Worm (Caenorhabditis elegans) whole organism, L4 larva: ENCODE measurements around the gene vit-5.

Experiments
- F10B5.3 ChIP-seq: sonication (generic microtip); optimal IDR thresholded peaks from 2 replicates; lab custom pipeline; 2016; ENCODE audit warnings: mild to moderate bottlenecking, missing genetic modification characterization, missing compliant biosample characterization
- F37D6.2 ChIP-seq: sonication (generic microtip); optimal IDR thresholded peaks from 2 replicates; lab custom pipeline; 2016; ENCODE audit warnings: mild to moderate bottlenecking, missing genetic modification characterization, missing compliant biosample characterization
- Y48G9A.11 ChIP-seq: fragments of 200-800 bp; sonication (Bioruptor generic); IDR thresholded peaks from 2 replicates; pipeline ENCODE4 v1.3.6; 2022; ENCODE audit warnings: missing genetic modification reagents, missing genetic modification characterization, missing compliant biosample characterization
- aly-2 ChIP-seq: sonication (generic microtip); optimal IDR thresholded peaks from 2 replicates; lab custom pipeline; 2018; ENCODE audit warnings: missing biosample characterization, missing genetic modification characterization
- ceh-28 ChIP-seq: fragments of 150-350 bp; optimal IDR thresholded peaks from 2 replicates; lab custom pipeline; 2014; ENCODE audit warnings: missing biosample characterization, missing genetic modification reagents, missing genetic modification characterization
- daf-12 ChIP-seq: fragments of 150-350 bp; optimal IDR thresholded peaks from 2 replicates; lab custom pipeline; 2014; ENCODE audit warnings: missing biosample characterization, missing genetic modification reagents, missing genetic modification characterization
- daf-16 ChIP-seq, 3 experiments: sonication (generic microtip); optimal IDR thresholded peaks; 2 replicates each; lab custom pipeline; 2016 to 2017; ENCODE audit warnings: missing genetic modification characterization in 3 of 3, missing genetic modification reagents in 3 of 3, mild to moderate bottlenecking in 2 of 3, missing compliant biosample characterization in 2 of 3, missing biosample characterization in 1 of 3, moderate library complexity in 1 of 3
- dmd-6 ChIP-seq: fragments of 200-800 bp; sonication (Bioruptor generic); IDR thresholded peaks from 2 replicates; pipeline ENCODE4 v1.3.6; 2022; ENCODE audit warnings: missing genetic modification reagents, missing genetic modification characterization, missing compliant biosample characterization
- dve-1 ChIP-seq: sonication (generic microtip); optimal IDR thresholded peaks from 2 replicates; lab custom pipeline; 2017; ENCODE audit warnings: antibody characterized with exemption, mild to moderate bottlenecking, missing genetic modification characterization, missing compliant biosample characterization; ENCODE audit not compliant: insufficient read depth
- egl-43 ChIP-seq: fragments of 200-800 bp; sonication (Bioruptor generic); IDR thresholded peaks from 2 replicates; pipeline ENCODE4 v1.3.6; 2022; ENCODE audit warnings: missing genetic modification reagents, missing genetic modification characterization, missing compliant biosample characterization
- hmg-1.1 ChIP-seq: fragments of 200-800 bp; sonication (Bioruptor generic); IDR thresholded peaks from 2 replicates; pipeline ENCODE4 v1.3.6; 2022; ENCODE audit warnings: missing genetic modification reagents, missing genetic modification characterization, missing compliant biosample characterization
- jun-1 ChIP-seq: fragments of 150-350 bp; optimal IDR thresholded peaks from 2 replicates; lab custom pipeline; 2014; ENCODE audit warnings: missing biosample characterization, missing genetic modification reagents, missing genetic modification characterization
- lin-1 ChIP-seq: fragments of 200-800 bp; sonication (Bioruptor generic); IDR thresholded peaks from 2 replicates; pipeline ENCODE4 v1.3.6; 2022; ENCODE audit warnings: missing genetic modification reagents, missing genetic modification characterization, missing compliant biosample characterization
- lin-39 ChIP-seq: fragments of 150-350 bp; optimal IDR thresholded peaks from 2 replicates; lab custom pipeline; 2014; ENCODE audit warnings: missing biosample characterization, missing genetic modification reagents, missing genetic modification characterization
- lir-3 ChIP-seq: sonication (generic microtip); optimal IDR thresholded peaks from 2 replicates; lab custom pipeline; 2016; ENCODE audit warnings: mild to moderate bottlenecking, missing genetic modification characterization, missing compliant biosample characterization
- nhr-10 ChIP-seq: fragments of 150-350 bp; optimal IDR thresholded peaks from 2 replicates; lab custom pipeline; 2014; ENCODE audit warnings: missing biosample characterization, missing genetic modification characterization
- nhr-102 ChIP-seq: sonication (generic microtip); optimal IDR thresholded peaks from 2 replicates; lab custom pipeline; 2016; ENCODE audit warnings: mild to moderate bottlenecking, missing genetic modification characterization, moderate library complexity, missing compliant biosample characterization
- nhr-28 ChIP-seq: fragments of 150-350 bp; optimal IDR thresholded peaks from 2 replicates; lab custom pipeline; 2014; ENCODE audit warnings: missing biosample characterization, missing genetic modification characterization
- nhr-48 ChIP-seq: sonication (generic microtip); optimal IDR thresholded peaks from 2 replicates; lab custom pipeline; 2016; ENCODE audit warnings: mild to moderate bottlenecking, missing genetic modification characterization, missing compliant biosample characterization
- nhr-6 ChIP-seq: fragments of 150-350 bp; optimal IDR thresholded peaks from 2 replicates; lab custom pipeline; 2014; ENCODE audit warnings: missing biosample characterization, missing genetic modification characterization
- nhr-76 ChIP-seq: fragments of 150-350 bp; optimal IDR thresholded peaks from 2 replicates; lab custom pipeline; 2014; ENCODE audit warnings: missing biosample characterization, missing genetic modification characterization
- nhr-77 ChIP-seq: fragments of 150-350 bp; optimal IDR thresholded peaks from 2 replicates; lab custom pipeline; 2014; ENCODE audit warnings: missing biosample characterization, missing genetic modification characterization
- pqm-1 ChIP-seq: sonication (generic microtip); optimal IDR thresholded peaks from 2 replicates; lab custom pipeline; 2017; ENCODE audit warnings: missing biosample characterization, missing genetic modification characterization
- rbr-2 ChIP-seq: sonication (generic microtip); optimal IDR thresholded peaks from 2 replicates; lab custom pipeline; 2016; ENCODE audit warnings: missing genotype, missing genetic modification characterization, missing compliant biosample characterization
- snpc-4 ChIP-seq: fragments of 150-350 bp; optimal IDR thresholded peaks from 2 replicates; lab custom pipeline; 2014; ENCODE audit warnings: missing biosample characterization, missing genetic modification characterization
- tra-1 ChIP-seq: fragments of 200-800 bp; sonication (Bioruptor generic); IDR thresholded peaks from 2 replicates; pipeline ENCODE4 v1.3.6; 2022; ENCODE audit warnings: missing genetic modification reagents, missing genetic modification characterization, missing compliant biosample characterization
- unc-62 ChIP-seq, 3 experiments: fragments of 150-350 bp in 1 of 3; sonication (generic microtip); optimal IDR thresholded peaks in 2 of 3; peaks in 1 of 3; 1 replicate in 1 of 3; 2 replicates in 2 of 3; lab custom pipeline; 2014 to 2017; ENCODE audit warnings: missing biosample characterization in 3 of 3, missing genetic modification characterization in 3 of 3, missing genetic modification reagents in 3 of 3, missing genotype in 1 of 3
- zfp-3 ChIP-seq: fragments of 200-800 bp; sonication (Bioruptor generic); conservative IDR thresholded peaks from 2 replicates; pipeline ENCODE4 v1.3.6; 2022; ENCODE audit warnings: missing genetic modification reagents, missing genetic modification characterization, missing compliant biosample characterization
- zip-11 ChIP-seq: fragments of 200-800 bp; sonication (Bioruptor generic); IDR thresholded peaks from 2 replicates; pipeline ENCODE4 v1.3.6; 2022; ENCODE audit warnings: missing genetic modification characterization, missing compliant biosample characterization
- zip-2 ChIP-seq: fragments of 150-350 bp; optimal IDR thresholded peaks from 2 replicates; lab custom pipeline; 2014; ENCODE audit warnings: missing biosample characterization, missing genetic modification characterization
- ztf-11 ChIP-seq: fragments of 150-350 bp; optimal IDR thresholded peaks from 2 replicates; lab custom pipeline; 2014; ENCODE audit warnings: missing biosample characterization, missing genetic modification characterization

Gene vit-5

DNA sequence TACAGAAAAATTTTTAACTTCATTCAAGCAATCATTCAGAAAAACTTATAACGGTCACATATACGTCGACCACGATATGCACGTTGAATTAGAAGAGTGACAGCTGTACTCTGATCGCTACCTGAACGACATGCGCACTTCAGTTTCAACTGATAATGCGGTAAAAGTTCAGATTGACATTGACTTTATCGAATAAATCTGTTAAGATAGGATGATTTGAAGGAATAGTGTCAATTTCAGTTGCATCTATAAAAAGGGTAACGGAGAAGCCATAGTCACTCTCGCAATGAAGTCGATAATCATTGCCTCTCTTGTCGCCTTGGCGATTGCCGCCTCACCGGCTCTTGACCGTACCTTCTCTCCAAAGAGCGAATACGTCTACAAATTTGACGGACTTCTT, at the start of gene vit-5:
TSS of gene vit-5 (plus strand) at position 277 of the 400 bp plus-strand sequence.
- TF ChIP-seq jun-1 (tag; lab: Kevin White, UChicago) (no peak), lin-39 (tag; lab: Kevin White, UChicago) (no peak), dmd-6 (GFP tag; lab: Robert Waterston, UW) (peak; percentile 94), tra-1 (GFP tag; lab: Robert Waterston, UW) (peak; percentile 67), egl-43 (GFP tag; lab: Robert Waterston, UW) (0 out of 2 replicates have a peak, but pooled peaks have one; percentile 13), nhr-48 (peak; percentile 5), zfp-3 (GFP tag; lab: Robert Waterston, UW) (0 out of 2 replicates have a peak, but pooled peaks have one; percentile 5)

DNA sequence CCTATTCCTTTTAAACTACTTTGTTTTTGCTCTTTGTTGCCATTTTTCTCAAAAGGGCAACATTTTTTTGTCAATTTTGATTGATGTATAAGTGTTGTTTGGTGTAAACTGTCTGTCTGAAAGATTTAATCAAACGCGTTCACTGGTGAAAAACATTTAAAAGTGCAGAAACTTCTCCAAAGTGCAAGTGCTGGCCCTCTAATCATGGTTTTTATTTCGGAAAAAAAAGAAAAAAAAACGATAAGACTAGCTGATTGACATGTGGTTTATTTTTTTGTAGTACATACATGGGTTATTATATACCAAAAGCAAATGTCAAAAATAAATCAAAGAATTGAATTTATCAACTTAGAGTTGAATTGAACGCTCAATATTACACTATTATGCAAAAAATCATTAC, 40.9 kb upstream of the vit-5 start, which contains the start of gene dhs-26:
TSS of gene dhs-26 (minus strand) at position 116 of the 400 bp plus-strand sequence.
- TF ChIP-seq nhr-48 (peak; percentile 54), lir-3 (tag; lab: Kevin White, UChicago) (no peak), nhr-76 (tag; lab: Kevin White, UChicago) (no peak), zip-2 (peak; percentile 16), nhr-28 (tag; lab: Kevin White, UChicago) (peak; percentile 82), aly-2 (tag; lab: Kevin White, UChicago) (no peak), daf-16 (GFP tag; optimal IDR thresholded peaks at IDR 0.05; lab: Kevin White, UChicago) (no peak), daf-16 (tag; optimal IDR thresholded peaks at IDR 0.05; lab: Kevin White, UChicago) (peak; percentile 89), pqm-1 (tag; lab: Kevin White, UChicago) (peak; percentile 6), zip-11 (no peak), F37D6.2 (tag; lab: Kevin White, UChicago) (no peak), dve-1 (tag; lab: Kevin White, UChicago) (peak; percentile 74), F10B5.3 (tag; lab: Kevin White, UChicago) (no peak), nhr-102 (tag; lab: Kevin White, UChicago) (no peak), nhr-77 (tag; lab: Kevin White, UChicago) (peak; percentile 77), Y48G9A.11 (GFP tag; lab: Robert Waterston, UW) (no peak), hmg-1.1 (GFP tag; lab: Robert Waterston, UW) (no peak), dmd-6 (GFP tag; lab: Robert Waterston, UW) (peak; percentile 92)

DNA sequence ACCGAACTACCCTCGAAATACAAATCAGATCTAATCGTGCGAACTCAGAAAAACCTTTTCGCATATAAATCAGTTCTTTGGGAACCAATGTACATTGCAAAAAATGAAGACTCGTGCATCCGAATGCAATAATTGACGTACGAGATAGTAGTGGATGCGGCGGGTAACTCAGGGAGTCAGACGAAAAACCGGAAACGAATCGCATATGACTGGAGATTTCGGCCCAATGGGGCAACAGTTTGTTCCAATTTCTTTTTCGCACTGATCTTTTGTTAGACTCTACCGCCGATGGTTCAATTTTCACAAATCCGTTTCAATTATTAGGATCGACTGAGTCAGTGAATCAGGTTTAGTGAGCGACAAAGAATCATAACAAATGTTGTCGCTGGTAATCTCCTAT, 36.5 kb upstream of the vit-5 start:
- TF ChIP-seq nhr-10 (tag; lab: Kevin White, UChicago), result no peak
- TF ChIP-seq unc-62 (GFP tag; optimal IDR thresholded peaks at IDR 0.05 in 1 of 2; lab: Kevin White, UChicago), result peak in 1 of 2 experiments; percentile 88
- no peak for TF ChIP-seq unc-62 (tag; optimal IDR thresholded peaks at IDR 0.05; lab: Kevin White, UChicago)
- TF ChIP-seq, all 104 proteins: peak for 1

DNA sequence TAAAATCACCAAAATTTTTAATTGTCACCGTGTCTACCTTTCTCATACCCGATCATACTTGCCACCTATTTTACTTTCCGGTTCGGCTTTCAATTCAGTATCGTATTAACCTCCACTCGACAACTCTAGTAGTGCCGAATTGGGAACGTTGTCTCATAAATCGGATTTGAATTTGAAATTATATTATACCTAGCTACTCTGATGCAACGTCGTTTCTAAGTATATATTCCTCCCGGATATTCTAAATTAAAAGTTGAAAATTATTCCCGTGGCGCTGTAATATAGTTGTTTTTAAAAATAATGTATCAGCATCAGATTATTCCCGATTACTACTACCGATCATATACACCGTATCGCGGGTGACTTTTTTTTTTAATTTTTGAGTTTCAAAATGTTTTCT, 34.6 kb upstream of the vit-5 start, which contains the start of gene ZK563.2:
TSS of gene ZK563.2 (plus strand) at position 301 of the 400 bp plus-strand sequence.
- TF ChIP-seq nhr-6 (tag; lab: Kevin White, UChicago), result no peak
- no peak for TF ChIP-seq rbr-2 (tag; lab: Kevin White, UChicago)
- TF ChIP-seq ztf-11 (tag; lab: Kevin White, UChicago), result no peak
- no peak for TF ChIP-seq ceh-28 (tag; lab: Kevin White, UChicago)
- TF ChIP-seq dve-1 (tag; lab: Kevin White, UChicago), result no peak
- no peak for TF ChIP-seq snpc-4 (tag; lab: Kevin White, UChicago)
- no peak for TF ChIP-seq lin-1
- no peak for TF ChIP-seq daf-12 (tag; lab: Kevin White, UChicago)
- no peak for TF ChIP-seq hmg-1.1 (GFP tag; lab: Robert Waterston, UW)

DNA sequence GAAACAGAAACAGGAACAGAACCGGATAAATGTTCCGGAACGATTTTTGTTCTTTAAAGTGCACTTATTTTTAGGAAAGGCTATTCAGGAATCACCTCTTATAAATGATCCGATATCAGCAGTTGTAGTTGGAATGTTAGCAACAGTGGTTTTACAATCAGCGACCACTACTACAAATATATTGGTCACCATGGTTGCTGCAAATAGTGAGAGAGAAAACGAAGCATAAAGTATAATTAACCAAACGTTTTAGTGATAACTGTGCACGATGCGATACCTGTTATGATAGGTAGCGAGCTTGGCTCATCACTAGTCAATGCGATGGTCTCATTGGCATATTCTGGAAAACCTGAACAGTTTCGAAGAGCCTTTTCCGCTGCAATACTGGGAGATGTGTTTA, 33.8 kb upstream of the vit-5 start:
- TF ChIP-seq unc-62 (GFP tag; optimal IDR thresholded peaks at IDR 0.05 in 1 of 2; lab: Kevin White, UChicago), result peak in 1 of 2 experiments; percentile 95
- TF ChIP-seq unc-62 (tag; optimal IDR thresholded peaks at IDR 0.05; lab: Kevin White, UChicago), result no peak
- no peak for TF ChIP-seq ceh-28 (tag; lab: Kevin White, UChicago)
